Fruit fly (Drosophila melanogaster): ENCODE data around the gene CG15765.
A peak's percentile ranks its signal among the peaks of the same experiment; 100 is the strongest.

The CG15765 gene

dm6 chrX:5888933-5889332 lies 70.6 kb downstream of the CG15765 start (continued):
- no peak for TF ChIP-seq prd (optimal IDR thresholded peaks at IDR 0.05)
- peak; percentile 42; the same call in 2 of the 3 replicates for TF ChIP-seq prd (GFP tag; IDR thresholded peaks at IDR 0.05)
- TF ChIP-seq vnd (GFP tag; IDR thresholded peaks at IDR 0.05; ENCODE audit: partially characterized antibody) = no peak
- peak; percentile 93 for TF ChIP-seq zf30C (GFP tag; optimal IDR thresholded peaks at IDR 0.05)
- TF ChIP-seq CG17829 (tag; optimal IDR thresholded peaks at IDR 0.05) = peak; percentile 50
- no peak for TF ChIP-seq pan (optimal IDR thresholded peaks at IDR 0.05)
- no peak for TF ChIP-seq pan (GFP tag; optimal IDR thresholded peaks at IDR 0.05 in 1 of 2, IDR thresholded peaks at IDR 0.05 in 1 of 2)
- no peak for TF ChIP-seq CG2875 (GFP tag; optimal IDR thresholded peaks at IDR 0.05)
- TF ChIP-seq CG15601 (tag; optimal IDR thresholded peaks at IDR 0.05) = peak; percentile 43
- peak; percentile 27 for TF ChIP-seq CG6254 (GFP tag; optimal IDR thresholded peaks at IDR 0.05)
- peak; percentile 34 for TF ChIP-seq CG12071 (GFP tag; optimal IDR thresholded peaks at IDR 0.05)
- peak; percentile 34 for TF ChIP-seq CG16863 (GFP tag; optimal IDR thresholded peaks at IDR 0.05)
- peak; percentile 61; the same call in 1 of the 2 replicates for TF ChIP-seq chm (GFP tag; IDR thresholded peaks at IDR 0.05)
- peak; percentile 41 for TF ChIP-seq dmrt11E (tag; optimal IDR thresholded peaks at IDR 0.05)
- peak; percentile 18 for TF ChIP-seq CG18262 (tag; optimal IDR thresholded peaks at IDR 0.05)
- TF ChIP-seq CG7271 (tag; optimal IDR thresholded peaks at IDR 0.05) = no peak
- TF ChIP-seq az2 (GFP tag; optimal IDR thresholded peaks at IDR 0.05) = peak; percentile 18
- TF ChIP-seq nmo (GFP tag; optimal IDR thresholded peaks at IDR 0.05) = peak; percentile 10
- TF ChIP-seq tin (GFP tag; optimal IDR thresholded peaks at IDR 0.05) = peak; percentile 43
- TF ChIP-seq gsb-n (tag; optimal IDR thresholded peaks at IDR 0.05) = peak; percentile 49
- no peak for TF ChIP-seq Lim3 (GFP tag; IDR thresholded peaks at IDR 0.05)
- peak; percentile 20 for TF ChIP-seq Xbp1 (GFP tag; optimal IDR thresholded peaks at IDR 0.05)
- no peak for TF ChIP-seq ato (GFP tag; IDR thresholded peaks at IDR 0.05; ENCODE audit: partially characterized antibody)
- peak; percentile 52 for TF ChIP-seq ewg (GFP tag; optimal IDR thresholded peaks at IDR 0.05)
- TF ChIP-seq hkb (optimal IDR thresholded peaks at IDR 0.05) = no peak
- TF ChIP-seq hkb (GFP tag; IDR thresholded peaks at IDR 0.05) = 0 out of 2 replicates have a peak, but pooled peaks have one; percentile 34
- peak; percentile 54 for TF ChIP-seq Antp (GFP tag; optimal IDR thresholded peaks at IDR 0.05)
- TF ChIP-seq HLH3B (GFP tag; IDR thresholded peaks at IDR 0.05) = peak; percentile 33; the same call in 1 of the 2 replicates
- TF ChIP-seq CG34422 (GFP tag; IDR thresholded peaks at IDR 0.05) = 0 out of 3 replicates have a peak, but pooled peaks have one; percentile 42
- TF ChIP-seq sens (GFP tag) = peak; percentile 91
- TF ChIP-seq Meics (GFP tag; optimal IDR thresholded peaks at IDR 0.05) = peak; percentile 10
- peak; percentile 52 for TF ChIP-seq pum (GFP tag; optimal IDR thresholded peaks at IDR 0.05)
- peak; percentile 30 for TF ChIP-seq CG17359 (tag; optimal IDR thresholded peaks at IDR 0.05)
- TF ChIP-seq sd (tag; optimal IDR thresholded peaks at IDR 0.05) = peak; percentile 1
- TF ChIP-seq gcm2 (GFP tag; optimal IDR thresholded peaks at IDR 0.05) = no peak
- peak; percentile 44; the same call in 1 of the 3 replicates for TF ChIP-seq so (GFP tag; IDR thresholded peaks at IDR 0.05)
- no peak for TF ChIP-seq tna (GFP tag; IDR thresholded peaks at IDR 0.05; ENCODE audit: partially characterized antibody)
- 0 out of 3 replicates have a peak, but pooled peaks have one; percentile 48 for TF ChIP-seq ken (GFP tag; IDR thresholded peaks at IDR 0.05)
- peak in 1 of 2 experiments; percentile 61 for TF ChIP-seq bsh (GFP tag; optimal IDR thresholded peaks at IDR 0.05)
- peak in 1 of 2 experiments; percentile 34 for TF ChIP-seq dpn (GFP tag; optimal IDR thresholded peaks at IDR 0.05)
- TF ChIP-seq Awh (GFP tag; IDR thresholded peaks at IDR 0.05) = 0 out of 2 replicates have a peak, but pooled peaks have one; percentile 6
- TF ChIP-seq CG8388 (GFP tag; optimal IDR thresholded peaks at IDR 0.05) = peak; percentile 12
- no peak for TF ChIP-seq CG14965 (GFP tag; optimal IDR thresholded peaks at IDR 0.05; ENCODE audit: borderline replicate concordance)
- no peak for TF ChIP-seq sqz (GFP tag; optimal IDR thresholded peaks at IDR 0.05)
- TF ChIP-seq CG12299 (tag; optimal IDR thresholded peaks at IDR 0.05) = no peak
- peak; percentile 29 for TF ChIP-seq unpg (GFP tag; optimal IDR thresholded peaks at IDR 0.05)
- TF ChIP-seq chn (GFP tag; optimal IDR thresholded peaks at IDR 0.05) = no peak
- TF ChIP-seq Mrtf (GFP tag; IDR thresholded peaks at IDR 0.05) = 0 out of 3 replicates have a peak, but pooled peaks have one; percentile 6
- TF ChIP-seq CG2712 (tag; optimal IDR thresholded peaks at IDR 0.05) = peak; percentile 52
- peak; percentile 34; the same call in 1 of the 2 replicates for TF ChIP-seq CG32532 (GFP tag; IDR thresholded peaks at IDR 0.05)
